Worm (Caenorhabditis elegans): ENCODE results near the gene Y53G8AM.6.
"Not testable (repeated sequence)": the region's sequence is repeated elsewhere in the genome, so short reads cannot be mapped to it uniquely, and the experiment has no call there.

Gene Y53G8AM.6

DNA sequence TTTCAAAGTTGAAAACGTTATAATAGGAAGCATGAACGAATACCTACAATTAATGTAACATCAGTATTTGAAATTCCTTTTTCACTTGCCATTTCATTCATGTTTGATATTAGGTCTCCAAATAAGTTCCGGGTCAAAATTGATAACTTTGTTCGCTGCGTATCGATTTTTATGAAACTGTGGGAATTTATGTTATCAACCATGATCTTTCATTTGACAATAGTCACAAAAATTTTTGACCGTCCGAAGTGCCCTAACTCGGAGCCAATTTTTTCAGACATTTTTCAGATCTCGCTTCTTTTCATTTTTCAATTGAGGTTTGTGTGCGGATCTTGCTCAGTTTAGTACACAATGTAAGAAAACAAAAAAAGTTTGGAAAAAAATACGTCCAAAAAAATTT lies at the start of gene Y53G8AM.6:
Gene Y53G8AM.6 (minus strand): TSS at position 101 of the 400 bp plus-strand sequence.
- TF ChIP-seq unc-62 (GFP tag; optimal IDR thresholded peaks at IDR 0.05); let-607 (tag; optimal IDR thresholded peaks at IDR 0.05); zim-3 (tag; optimal IDR thresholded peaks at IDR 0.05): not testable (repeated sequence)

DNA sequence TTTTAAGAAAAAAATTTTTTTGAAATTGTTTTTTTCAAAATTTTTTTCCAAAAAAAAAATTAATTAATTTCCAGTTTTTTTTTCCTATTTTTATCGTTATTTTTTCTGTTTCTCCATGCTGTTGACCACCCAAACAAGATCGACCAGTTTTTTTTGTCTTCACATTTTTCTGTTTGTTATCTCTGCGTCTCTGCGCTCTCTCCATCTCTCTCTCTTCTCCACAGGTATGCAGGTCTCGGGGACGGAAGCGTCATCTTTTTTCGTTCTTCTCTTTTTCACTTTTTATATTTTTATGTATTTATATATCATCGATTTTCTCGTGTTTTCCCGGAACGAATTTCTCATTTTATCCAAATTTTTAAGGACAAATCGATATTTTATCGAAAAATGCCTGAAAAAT lies 49.3 kb upstream of the Y53G8AM.6 start:
- no peak for TF ChIP-seq bed-2 (GFP tag; IDR thresholded peaks at IDR 0.05)
- peak; percentile 49; the same call in 1 of the 2 replicates for TF ChIP-seq hmg-1.2 (GFP tag; IDR thresholded peaks at IDR 0.05)
- TF ChIP-seq ztf-25 (GFP tag; IDR thresholded peaks at IDR 0.05): no peak

DNA sequence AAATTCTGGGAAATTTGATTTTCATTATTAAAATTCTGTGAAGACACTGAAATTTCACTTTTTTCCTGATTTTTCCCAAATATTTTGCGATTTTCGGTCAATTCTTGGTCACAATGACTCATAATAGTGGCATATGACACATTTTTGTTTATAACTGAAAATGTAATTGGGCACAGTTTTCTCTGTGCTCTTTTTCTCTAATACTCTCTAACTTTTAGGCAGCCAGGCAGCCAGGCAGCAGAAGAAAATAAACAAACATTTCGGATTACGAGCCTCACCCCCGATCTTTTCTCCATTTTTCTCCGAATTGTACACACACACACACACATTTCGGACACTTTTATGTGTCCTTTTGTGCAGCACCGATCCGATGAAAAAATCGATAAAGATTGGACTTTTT lies 47.8 kb upstream of the Y53G8AM.6 start:
- TF ChIP-seq attf-5 (GFP tag; optimal IDR thresholded peaks at IDR 0.05) (peak; percentile 35), ceh-40 (GFP tag; IDR thresholded peaks at IDR 0.05) (no peak), cebp-1 (GFP tag; IDR thresholded peaks at IDR 0.05) (no peak), cebp-1 (tag; optimal IDR thresholded peaks at IDR 0.05) (peak; percentile 11)

DNA sequence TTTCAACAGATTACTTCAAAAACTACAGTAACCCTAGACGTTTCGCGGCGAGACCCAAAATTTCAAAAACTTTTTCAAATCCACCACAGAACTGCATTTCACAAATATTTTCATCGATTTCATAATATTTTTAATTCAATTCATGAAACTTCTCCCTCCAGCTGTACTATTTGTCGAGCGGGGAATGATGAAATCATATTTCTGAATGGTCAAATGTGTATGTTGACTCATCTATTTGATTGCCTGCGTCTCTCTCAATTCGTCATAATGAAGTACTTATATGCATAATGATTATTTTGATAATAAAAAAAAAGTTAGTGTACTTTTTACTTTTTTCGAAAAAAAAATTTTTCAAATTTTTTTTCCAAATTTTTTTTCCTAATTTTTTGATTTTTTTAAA lies 46.7 kb upstream of the Y53G8AM.6 start:
- TF ChIP-seq snpc-1.3 (tag; optimal IDR thresholded peaks at IDR 0.05; ENCODE audit: insufficient read depth) (no peak), unc-62 (GFP tag; optimal IDR thresholded peaks at IDR 0.05) (peak; percentile 28), cebp-1 (GFP tag; IDR thresholded peaks at IDR 0.05) (peak; percentile 86), cebp-1 (tag; optimal IDR thresholded peaks at IDR 0.05) (peak; percentile 95), hlh-26 (GFP tag; conservative IDR thresholded peaks at IDR 0.05) (no peak)

DNA sequence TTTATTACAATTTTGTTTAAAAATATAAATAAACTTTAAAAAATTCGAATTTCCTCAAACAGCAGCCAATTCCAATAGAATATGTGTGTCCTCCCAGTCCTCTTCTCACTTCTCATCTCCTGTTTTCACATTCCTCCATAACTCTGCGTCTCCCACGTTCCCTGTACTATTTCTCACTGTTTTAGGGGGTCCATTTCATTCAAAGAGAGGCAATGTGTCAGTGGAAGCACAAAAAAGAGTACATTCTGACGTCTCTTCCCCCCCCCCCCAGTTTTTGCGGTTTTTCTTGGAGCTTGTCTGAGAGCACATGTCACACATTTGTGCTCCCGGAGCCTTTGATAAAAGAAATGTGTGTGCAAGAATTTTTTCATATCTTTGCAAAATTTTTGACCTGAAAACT lies 45.0 kb upstream of the Y53G8AM.6 start:
- peak; percentile 76 for TF ChIP-seq hmg-1.2 (GFP tag; IDR thresholded peaks at IDR 0.05)
- no peak for TF ChIP-seq K11D2.4 (GFP tag; IDR thresholded peaks at IDR 0.05)
- no peak for TF ChIP-seq cebp-1 (GFP tag; IDR thresholded peaks at IDR 0.05)
- TF ChIP-seq cebp-1 (tag; optimal IDR thresholded peaks at IDR 0.05): peak; percentile 2

DNA sequence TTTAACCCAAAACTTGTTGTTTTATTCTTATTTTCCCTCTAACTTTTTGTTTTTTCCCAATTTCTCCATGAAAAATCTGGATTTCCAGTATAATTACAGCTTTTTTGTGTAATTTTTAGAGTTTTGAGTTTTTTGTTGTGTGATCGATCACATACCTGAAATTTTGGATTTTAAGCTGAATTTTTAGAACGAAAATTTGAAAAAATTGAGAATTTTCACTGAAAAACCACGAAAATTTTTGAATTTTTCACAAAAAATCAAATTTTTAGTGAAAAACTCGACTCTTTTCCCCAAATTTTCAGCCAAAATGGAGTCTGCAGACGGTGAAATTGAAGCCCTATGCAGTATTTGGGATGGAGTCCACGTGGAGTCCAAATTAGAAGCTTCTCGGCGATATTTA lies 37.6 kb upstream of the Y53G8AM.6 start, which contains the start of gene Y53G8AR.5:
Gene Y53G8AR.5 (plus strand): TSS at position 301 of the 400 bp plus-strand sequence.
- no peak for TF ChIP-seq B0336.3 (GFP tag; IDR thresholded peaks at IDR 0.05)
- TF ChIP-seq lsy-27 (tag; optimal IDR thresholded peaks at IDR 0.05; ENCODE audit: borderline replicate concordance, insufficient read depth): no peak
- TF ChIP-seq ceh-40 (GFP tag; IDR thresholded peaks at IDR 0.05): no peak
- no peak for TF ChIP-seq snpc-4 (GFP tag; optimal IDR thresholded peaks at IDR 0.05)
- no peak for TF ChIP-seq snpc-4 (tag; optimal IDR thresholded peaks at IDR 0.05)
- no peak for TF ChIP-seq dpl-1 (GFP tag; optimal IDR thresholded peaks at IDR 0.05)
- TF ChIP-seq mxl-1 (tag; optimal IDR thresholded peaks at IDR 0.05): no peak
- TF ChIP-seq tbx-9 (tag; optimal IDR thresholded peaks at IDR 0.05; ENCODE audit: borderline replicate concordance): no peak
- no peak for TF ChIP-seq C06A6.2 (GFP tag; conservative IDR thresholded peaks at IDR 0.05)
- no peak for TF ChIP-seq ztf-3 (GFP tag; optimal IDR thresholded peaks at IDR 0.05)

DNA sequence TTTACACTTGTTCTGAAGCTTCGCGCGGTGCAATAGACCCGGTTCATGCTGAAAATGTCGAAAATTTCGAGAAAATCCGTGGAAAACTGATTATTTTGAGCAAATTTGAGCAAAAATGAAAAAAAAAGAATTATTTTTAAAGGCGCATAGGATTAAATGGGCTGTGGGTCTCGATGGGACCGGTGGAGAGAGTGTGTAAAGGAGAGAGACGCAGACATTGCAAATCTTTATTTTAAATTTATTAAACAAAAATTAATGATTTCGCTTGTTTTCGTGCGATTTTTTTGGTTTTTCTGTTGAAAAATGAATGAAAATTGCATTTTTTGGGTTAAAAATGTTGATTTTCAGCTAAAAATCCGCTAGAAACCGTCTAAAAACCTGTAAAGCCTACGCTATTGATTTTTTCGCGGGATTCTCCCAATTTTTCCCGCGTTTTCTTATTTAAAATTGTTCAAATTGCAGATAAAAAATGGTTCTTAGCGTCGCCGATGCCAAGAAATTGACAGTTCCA lies 34.7 kb upstream of the Y53G8AM.6 start, which contains the start of the genes Y53G8AR.8 and Y53G8AR.6:
Gene Y53G8AR.8 (minus strand): TSS at position 48 of the 511 bp plus-strand sequence.
Gene Y53G8AR.6 (plus strand): TSS at position 461 of the 511 bp plus-strand sequence.
- TF ChIP-seq akir-1 (GFP tag; optimal IDR thresholded peaks at IDR 0.05): no peak
- no peak for TF ChIP-seq B0336.3 (GFP tag; IDR thresholded peaks at IDR 0.05)
- no peak for TF ChIP-seq ets-4 (GFP tag; optimal IDR thresholded peaks at IDR 0.05)
- no peak for TF ChIP-seq gei-17 (GFP tag; optimal IDR thresholded peaks at IDR 0.05)
- TF ChIP-seq F55B11.4 (tag; optimal IDR thresholded peaks at IDR 0.05; ENCODE audit: borderline replicate concordance, insufficient read depth): no peak
- no peak for TF ChIP-seq snpc-4 (GFP tag; optimal IDR thresholded peaks at IDR 0.05)
- no peak for TF ChIP-seq snpc-4 (tag; optimal IDR thresholded peaks at IDR 0.05)
- no peak for TF ChIP-seq fkh-3 (tag; optimal IDR thresholded peaks at IDR 0.05)
- TF ChIP-seq T07F8.4 (tag; optimal IDR thresholded peaks at IDR 0.05): no peak
- no peak for TF ChIP-seq sea-2 (GFP tag; IDR thresholded peaks at IDR 0.05)
- TF ChIP-seq Y95B8A.8 (GFP tag; IDR thresholded peaks at IDR 0.05): no peak
- TF ChIP-seq nhr-27 (tag; optimal IDR thresholded peaks at IDR 0.05): no peak
- no peak for TF ChIP-seq ceh-79 (tag; optimal IDR thresholded peaks at IDR 0.05)
- peak; percentile 43 for TF ChIP-seq lin-54 (GFP tag; optimal IDR thresholded peaks at IDR 0.05)
- peak; percentile 50 for TF ChIP-seq lsl-1 (GFP tag; optimal IDR thresholded peaks at IDR 0.05)
- no peak for TF ChIP-seq Y79H2A.3 (GFP tag; conservative IDR thresholded peaks at IDR 0.05)
- TF ChIP-seq efl-1 (GFP tag; optimal IDR thresholded peaks at IDR 0.05): peak; percentile 35
- TF ChIP-seq ceh-40 (GFP tag; IDR thresholded peaks at IDR 0.05): no peak
- no peak for TF ChIP-seq cebp-2 (GFP tag; IDR thresholded peaks at IDR 0.05)
